Worm (Caenorhabditis elegans) whole organism, midembryonic: ENCODE measurements around the gene cku-70.
"Not testable (repeated sequence)": the region's sequence is repeated elsewhere in the genome, so short reads cannot be mapped to it uniquely, and the experiment has no call there.

Experiments used
- T22C8.4 ChIP-seq: fragments of 200-800 bp; sonication (Bioruptor generic); IDR thresholded peaks from 2 replicates; pipeline ENCODE4 v1.3.6; 2022; ENCODE audit warnings: missing genetic modification characterization, missing compliant biosample characterization
- cog-1 ChIP-seq: sonication (generic microtip); optimal IDR thresholded peaks from 2 replicates; lab custom pipeline; 2016; ENCODE audit warnings: missing genetic modification characterization, missing compliant biosample characterization
- flt-1 ChIP-seq: fragments of 200-800 bp; sonication (Bioruptor generic); IDR thresholded peaks from 2 replicates; pipeline ENCODE4 v1.3.6; 2022; ENCODE audit warnings: missing genetic modification characterization, missing compliant biosample characterization
- klf-2 ChIP-seq: fragments of 200-800 bp; sonication (Bioruptor generic); conservative IDR thresholded peaks from 2 replicates; pipeline ENCODE4 v1.3.6; 2022; ENCODE audit warnings: missing genetic modification reagents, missing genetic modification characterization, missing compliant biosample characterization
- med-1 ChIP-seq: sonication (generic microtip); optimal IDR thresholded peaks from 2 replicates; lab custom pipeline; 2017; ENCODE audit warnings: missing genetic modification characterization, mild to moderate bottlenecking, missing compliant biosample characterization, antibody characterized with exemption, missing genetic modification reagents; ENCODE audit not compliant: insufficient read depth
- ref-1 ChIP-seq: fragments of 200-800 bp; sonication (Bioruptor generic); conservative IDR thresholded peaks from 2 replicates; pipeline ENCODE4 v1.3.6; 2022; ENCODE audit warnings: missing genetic modification reagents, missing genetic modification characterization, missing compliant biosample characterization
- tab-1 ChIP-seq: fragments of 200-800 bp; sonication (Bioruptor generic); IDR thresholded peaks from 2 replicates; pipeline ENCODE4 v1.3.6; 2022; ENCODE audit warnings: missing genetic modification characterization, missing compliant biosample characterization
- ztf-23 ChIP-seq: fragments of 200-800 bp; sonication (Bioruptor generic); IDR thresholded peaks from 2 replicates; pipeline ENCODE4 v1.3.6; 2022; ENCODE audit warnings: missing genetic modification reagents, missing genetic modification characterization, missing compliant biosample characterization
- ztf-29 ChIP-seq: fragments of 200-800 bp; sonication (Bioruptor generic); IDR thresholded peaks from 2 replicates; pipeline ENCODE4 v1.3.6; 2022; ENCODE audit warnings: missing genetic modification reagents, missing genetic modification characterization, missing compliant biosample characterization

Gene cku-70

ce11 chrIII:11131475-11131874, 23.2 kb upstream of the cku-70 start, which contains the start of gene pha-1:
TSS of gene pha-1 (plus strand) at chrIII:11131775.
- TF ChIP-seq ref-1 (GFP tag; lab: Robert Waterston, UW); ztf-29 (GFP tag; lab: Robert Waterston, UW); flt-1: not testable (repeated sequence)

DNA sequence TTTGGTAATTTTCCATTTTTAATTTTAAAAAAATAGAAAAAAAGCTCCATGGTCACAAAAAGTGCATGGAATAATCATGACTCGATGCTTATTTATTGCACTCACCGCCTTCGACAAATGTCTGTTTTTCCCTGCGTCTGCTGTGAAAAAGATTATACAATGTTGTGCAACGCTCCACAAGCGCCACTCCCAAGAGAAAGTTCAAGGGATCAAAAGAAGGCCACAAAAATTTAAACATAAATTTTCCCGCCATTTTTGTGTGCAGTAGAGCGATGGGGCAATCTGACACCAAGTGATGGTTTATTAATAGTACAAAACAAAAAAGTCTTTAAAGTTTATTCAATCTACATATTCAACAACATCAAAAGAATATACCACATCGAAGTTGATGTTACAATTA, 15.7 kb upstream of the cku-70 start, which contains the start of gene fbxa-128:
fbxa-128 (minus strand) TSS at position 192 of the 400 bp plus-strand sequence.
- TF ChIP-seq klf-2 (GFP tag; lab: Robert Waterston, UW) (no peak), ztf-29 (GFP tag; lab: Robert Waterston, UW) (no peak), ref-1 (GFP tag; lab: Robert Waterston, UW) (no peak), T22C8.4 (GFP tag; lab: Robert Waterston, UW) (no peak), flt-1 (no peak), med-1 (no peak)

DNA sequence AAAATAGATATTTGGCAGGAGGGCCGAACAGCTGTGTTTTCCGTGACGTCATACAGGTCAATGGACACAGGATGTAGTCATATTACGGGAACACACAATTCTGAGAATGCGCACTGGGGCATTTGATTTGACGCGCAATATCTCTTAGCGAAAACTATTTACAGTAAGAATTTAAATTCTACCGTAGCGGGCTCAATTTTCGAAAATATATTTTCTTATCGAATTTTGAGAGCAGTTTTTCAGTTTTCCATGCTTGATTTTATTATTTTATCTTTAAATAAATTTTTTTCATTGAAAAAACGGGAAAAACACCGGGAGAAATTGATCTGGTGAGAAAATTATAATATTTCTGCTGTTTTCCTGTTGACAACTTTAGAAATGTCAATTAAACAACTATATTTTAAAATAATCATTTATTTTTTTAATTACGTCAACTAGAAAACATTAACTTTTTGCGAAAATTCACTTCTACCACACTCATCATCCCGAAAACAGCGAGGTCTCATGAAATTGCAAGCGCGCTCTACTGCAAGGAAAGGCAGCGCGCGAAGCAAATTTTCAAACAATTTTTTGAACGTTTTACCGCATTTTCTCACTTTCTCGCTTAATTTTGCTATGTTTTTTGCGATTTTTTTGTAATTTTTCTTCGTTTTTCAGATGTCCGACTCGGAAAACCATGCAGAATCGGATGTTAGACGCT, 12.7 kb upstream of the cku-70 start, which contains the start of the genes Y47D3A.1 and pola-1:
Y47D3A.1 (minus strand) TSS at position 51 of the 700 bp plus-strand sequence.
pola-1 (plus strand) TSS at position 658 of the 700 bp plus-strand sequence.
- TF ChIP-seq med-1 = no peak
- TF ChIP-seq ref-1 (GFP tag; lab: Robert Waterston, UW) = no peak
- TF ChIP-seq klf-2 (GFP tag; lab: Robert Waterston, UW) = 0 out of 2 replicates have a peak, but pooled peaks have one; percentile 60
- no peak for TF ChIP-seq ztf-29 (GFP tag; lab: Robert Waterston, UW)
- peak; percentile 84 for TF ChIP-seq ztf-23
- TF ChIP-seq T22C8.4 (GFP tag; lab: Robert Waterston, UW) = no peak
- peak; percentile 79 for TF ChIP-seq flt-1
- no peak for TF ChIP-seq tab-1 (GFP tag; lab: Robert Waterston, UW)
- TF ChIP-seq cog-1 (tag; lab: Kevin White, UChicago) = peak; percentile 69

DNA sequence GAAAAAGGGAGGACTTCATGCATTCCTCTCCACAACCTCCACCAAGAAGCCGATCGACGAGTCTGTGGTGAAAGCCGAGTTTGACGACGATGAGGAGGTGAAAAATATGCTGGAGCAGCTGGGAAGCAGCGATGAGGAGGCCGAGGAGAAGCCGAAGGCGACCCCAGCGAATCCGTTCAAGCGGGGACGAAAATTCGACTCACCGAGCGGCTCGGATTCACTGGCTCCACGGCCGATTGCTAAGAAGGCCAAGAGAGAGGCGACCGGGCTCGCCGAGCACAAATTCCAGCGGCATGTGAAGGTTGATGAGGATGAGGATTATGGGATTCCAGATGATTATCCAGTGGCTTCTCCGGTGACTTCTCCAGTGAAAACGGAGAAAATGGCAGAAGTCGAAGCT, 11.7 kb upstream of the cku-70 start:
- TF ChIP-seq cog-1 (tag; lab: Kevin White, UChicago) (no peak), ref-1 (GFP tag; lab: Robert Waterston, UW) (no peak), med-1 (no peak), ztf-29 (GFP tag; lab: Robert Waterston, UW) (no peak), klf-2 (GFP tag; lab: Robert Waterston, UW) (no peak), ztf-23 (no peak), flt-1 (no peak), T22C8.4 (GFP tag; lab: Robert Waterston, UW) (no peak), tab-1 (GFP tag; lab: Robert Waterston, UW) (no peak)

DNA sequence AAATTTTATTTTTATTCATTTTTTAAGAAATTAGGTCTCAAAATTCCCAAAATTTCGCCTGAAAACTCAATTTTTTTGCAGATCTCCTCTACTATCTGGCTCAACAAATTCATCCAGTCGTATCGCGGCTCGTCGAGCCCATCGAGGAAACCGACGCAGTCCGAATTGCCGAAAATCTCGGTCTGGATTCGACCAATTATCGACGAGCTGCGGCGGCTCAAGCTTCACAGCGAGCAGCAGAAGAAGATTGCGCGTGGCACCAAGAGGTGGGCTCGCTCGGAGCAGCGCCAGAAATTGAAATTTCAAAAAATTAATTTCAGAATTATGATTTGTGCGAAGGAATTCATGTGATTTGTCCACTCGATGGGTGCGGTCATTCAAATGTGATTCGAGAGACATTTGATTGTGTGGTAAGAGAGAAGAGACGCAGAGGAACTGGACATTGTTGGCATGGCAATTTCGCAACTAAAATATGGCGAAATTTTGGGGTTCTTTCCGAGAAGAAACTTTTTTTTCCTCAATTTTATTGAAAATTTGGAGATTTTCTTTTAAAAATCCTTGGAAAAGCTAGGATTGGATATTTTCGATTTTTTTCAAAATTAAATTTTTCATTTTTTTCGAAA, 5.3 kb upstream of the cku-70 start:
- no peak for TF ChIP-seq cog-1 (tag; lab: Kevin White, UChicago)
- TF ChIP-seq ztf-23 = no peak
- no peak for TF ChIP-seq klf-2 (GFP tag; lab: Robert Waterston, UW)

- TF ChIP-seq ref-1 (GFP tag; lab: Robert Waterston, UW) (no peak), ztf-23 (no peak)
These were observed 2.5 kb downstream of the cku-70 start, which contains the start of gene Y47D3A.31 for ce11 chrIII:11157099-11157498. TSS of gene Y47D3A.31 (minus strand) at chrIII:11157199.

DNA sequence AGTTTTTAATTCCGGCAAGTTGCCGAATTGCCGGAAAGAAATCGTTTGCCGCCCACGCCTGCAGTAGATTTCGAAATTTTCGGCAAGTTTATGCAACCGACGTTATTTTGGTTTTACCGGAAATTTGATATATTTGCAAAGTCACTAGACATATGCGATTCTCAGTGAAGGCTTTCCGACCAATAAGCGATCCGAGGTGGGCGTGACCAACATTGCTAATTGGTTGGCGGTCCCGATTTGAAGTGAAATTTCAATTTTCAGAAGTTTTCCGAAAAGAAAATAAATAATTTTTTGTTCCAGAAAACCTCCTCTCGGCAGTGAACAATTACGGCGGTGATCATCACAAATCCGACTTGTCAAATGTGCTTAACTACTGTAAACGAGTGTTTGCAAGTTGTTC, 3.3 kb downstream of the cku-70 start:
- TF ChIP-seq tab-1 (GFP tag; lab: Robert Waterston, UW) = no peak
- no peak for TF ChIP-seq ztf-29 (GFP tag; lab: Robert Waterston, UW)
- no peak for TF ChIP-seq cog-1 (tag; lab: Kevin White, UChicago)
- TF ChIP-seq med-1 = no peak
- TF ChIP-seq ref-1 (GFP tag; lab: Robert Waterston, UW) = no peak
- no peak for TF ChIP-seq T22C8.4 (GFP tag; lab: Robert Waterston, UW)
- TF ChIP-seq klf-2 (GFP tag; lab: Robert Waterston, UW) = no peak
- TF ChIP-seq ztf-23 = no peak
- no peak for TF ChIP-seq flt-1

DNA sequence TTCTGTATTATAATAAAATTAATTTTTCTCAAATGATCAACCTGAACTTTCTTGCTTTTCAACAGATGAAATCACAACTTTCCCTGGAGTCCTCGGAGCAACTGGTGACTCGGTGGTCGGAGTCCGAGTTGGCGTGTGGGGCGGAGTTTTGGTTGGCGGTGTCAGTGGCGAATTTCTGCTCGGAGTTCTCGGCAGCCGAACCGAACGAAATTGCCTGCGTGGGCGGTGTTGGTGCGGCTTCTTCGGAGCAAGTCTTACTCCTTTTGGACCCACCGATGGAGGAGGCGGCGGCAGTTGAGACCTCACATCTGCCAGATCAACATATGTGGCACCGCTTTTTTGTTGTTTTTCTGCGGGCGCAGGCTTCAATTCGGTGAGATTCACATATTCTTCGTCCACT, 15.1 kb downstream of the cku-70 start:
- TF ChIP-seq flt-1 = no peak
- TF ChIP-seq tab-1 (GFP tag; lab: Robert Waterston, UW) = 0 out of 2 replicates have a peak, but pooled peaks have one; percentile 16

ce11 chrIII:11170509-11170908, 15.9 kb downstream of the cku-70 start:
- TF ChIP-seq T22C8.4 (GFP tag; lab: Robert Waterston, UW) (no peak), tab-1 (GFP tag; lab: Robert Waterston, UW) (no peak), ztf-29 (GFP tag; lab: Robert Waterston, UW) (no peak), flt-1 (no peak), cog-1 (tag; lab: Kevin White, UChicago) (no peak), ztf-23 (no peak), klf-2 (GFP tag; lab: Robert Waterston, UW) (no peak), ref-1 (GFP tag; lab: Robert Waterston, UW) (no peak), med-1 (no peak)

- TF ChIP-seq T22C8.4 (GFP tag; lab: Robert Waterston, UW) = peak; percentile 76
- TF ChIP-seq ref-1 (GFP tag; lab: Robert Waterston, UW) = no peak
These were observed 17.6 kb downstream of the cku-70 start for ce11 chrIII:11172232-11172713.
